Worm (Caenorhabditis elegans): Measurements from ENCODE around the gene T07G12.5.

DNA sequence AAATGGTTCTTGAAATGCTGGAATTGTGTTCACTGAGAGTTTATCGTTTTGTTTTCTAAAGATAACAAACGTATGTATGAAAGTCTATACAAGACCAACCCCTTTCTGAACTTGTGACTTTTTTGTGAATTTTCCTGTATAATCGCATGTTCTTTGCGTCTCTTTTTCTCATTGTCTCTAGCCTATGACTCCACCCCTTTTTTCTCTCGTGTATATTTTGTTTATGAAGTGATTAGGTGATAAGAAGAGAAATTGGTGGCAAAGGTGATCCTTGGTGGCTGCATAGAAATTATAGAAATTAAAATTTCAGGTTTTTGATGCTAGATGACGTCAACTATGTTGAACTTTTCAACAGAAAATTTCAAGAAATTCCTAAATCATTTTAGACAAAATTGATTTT is at the start of gene T07G12.5:
- TF ChIP-seq ama-1 (optimal IDR thresholded peaks at IDR 0.05) = no peak
- no peak for TF ChIP-seq fos-1 (tag; optimal IDR thresholded peaks at IDR 0.05)
- TF ChIP-seq nhr-237 (tag; optimal IDR thresholded peaks at IDR 0.05) = no peak
- TF ChIP-seq egl-27 (tag; optimal IDR thresholded peaks at IDR 0.05) = no peak
- TF ChIP-seq unc-62 (GFP tag; optimal IDR thresholded peaks at IDR 0.05) = no peak
- TF ChIP-seq nhr-11 (tag; optimal IDR thresholded peaks at IDR 0.05) = no peak
- TF ChIP-seq mdl-1 (tag; optimal IDR thresholded peaks at IDR 0.05) = no peak
- no peak for TF ChIP-seq R02D3.7 (tag; optimal IDR thresholded peaks at IDR 0.05)
- no peak for TF ChIP-seq elt-3 (tag; optimal IDR thresholded peaks at IDR 0.05)
- TF ChIP-seq ZK546.5 (tag; optimal IDR thresholded peaks at IDR 0.05) = no peak

Measured in whole organism, L2 larva.